Worm (Caenorhabditis elegans) whole organism, L1 larva: Measurements from ENCODE around the gene R07E3.4.

Experiments
- C04F5.9 ChIP-seq: sonication (generic microtip); optimal IDR thresholded peaks from 2 replicates; lab custom pipeline; 2016; ENCODE audit warnings: missing genetic modification characterization, missing compliant biosample characterization
- ama-1 ChIP-seq: fragments of 150-350 bp; optimal IDR thresholded peaks from 2 replicates; lab custom pipeline; 2014
- blmp-1 ChIP-seq: fragments of 150-350 bp; optimal IDR thresholded peaks from 2 replicates; lab custom pipeline; 2014; ENCODE audit warnings: missing biosample characterization, missing genetic modification characterization
- ceh-63 ChIP-seq: fragments of 200-800 bp; sonication (Bioruptor generic); optimal IDR thresholded peaks from 2 replicates; lab custom pipeline; 2018; ENCODE audit warnings: mild to moderate bottlenecking, missing genetic modification characterization, missing compliant biosample characterization
- ceh-8 ChIP-seq: fragments of 200-800 bp; sonication (Bioruptor generic); optimal IDR thresholded peaks from 2 replicates; lab custom pipeline; 2018; ENCODE audit warnings: mild to moderate bottlenecking, missing genetic modification characterization, moderate library complexity, missing compliant biosample characterization
- ceh-88 ChIP-seq: fragments of 200-800 bp; sonication (Bioruptor generic); IDR thresholded peaks from 2 replicates; pipeline ENCODE4 v1.3.6; 2022; ENCODE audit warnings: missing genetic modification characterization, missing compliant biosample characterization
- ces-1 ChIP-seq: fragments of 150-350 bp; optimal IDR thresholded peaks from 2 replicates; lab custom pipeline; 2014; ENCODE audit warnings: missing biosample characterization, missing genetic modification reagents, missing genetic modification characterization
- efl-1 ChIP-seq, 4 experiments: fragments of 150-350 bp; optimal IDR thresholded peaks in 3 of 4; peaks in 1 of 4; 1 replicate in 1 of 4; 2 replicates in 3 of 4; lab custom pipeline; 2014; ENCODE audit warnings: missing biosample characterization in 2 of 4, missing genetic modification characterization in 2 of 4, missing genetic modification reagents in 2 of 4
- egl-13 ChIP-seq: sonication (generic microtip); optimal IDR thresholded peaks from 2 replicates; lab custom pipeline; 2016; ENCODE audit warnings: missing genotype, missing genetic modification reagents, missing genetic modification characterization, missing compliant biosample characterization
- elt-2 ChIP-seq: sonication (generic microtip); optimal IDR thresholded peaks from 2 replicates; lab custom pipeline; 2016; ENCODE audit warnings: missing genetic modification characterization, mild to moderate bottlenecking, inconsistent platforms, missing compliant biosample characterization, missing genetic modification reagents
- elt-3 ChIP-seq, 6 experiments: fragments of 150-350 bp in 1 of 6; sonication (generic microtip); optimal IDR thresholded peaks; 2 replicates each; lab custom pipeline; 2017 to 2018; ENCODE audit warnings: missing biosample characterization in 6 of 6, missing genetic modification characterization in 6 of 6, inconsistent platforms in 1 of 6
- fkh-8 ChIP-seq: sonication (generic microtip); optimal IDR thresholded peaks from 2 replicates; lab custom pipeline; 2016; ENCODE audit warnings: mild to moderate bottlenecking, missing genetic modification characterization, missing compliant biosample characterization
- hlh-17 ChIP-seq: fragments of 200-800 bp; sonication (Bioruptor generic); optimal IDR thresholded peaks from 2 replicates; lab custom pipeline; 2018; ENCODE audit warnings: missing genetic modification characterization, mild to moderate bottlenecking, missing compliant biosample characterization, moderate library complexity, borderline replicate concordance
- hpl-2 ChIP-seq: fragments of 150-350 bp; optimal IDR thresholded peaks from 2 replicates; lab custom pipeline; 2014; ENCODE audit warnings: missing biosample characterization, missing genetic modification reagents, missing genetic modification characterization
- irx-1 ChIP-seq: sonication (generic microtip); optimal IDR thresholded peaks from 2 replicates; lab custom pipeline; 2016; ENCODE audit warnings: missing genetic modification characterization, missing compliant biosample characterization
- lin-14 ChIP-seq: fragments of 200-800 bp; sonication (Bioruptor generic); optimal IDR thresholded peaks from 2 replicates; lab custom pipeline; 2018; ENCODE audit warnings: mild to moderate bottlenecking, missing genetic modification characterization, moderate library complexity, missing compliant biosample characterization
- lin-15B ChIP-seq: fragments of 150-350 bp; sonication (generic microtip); optimal IDR thresholded peaks from 3 replicates; lab custom pipeline; 2014; ENCODE audit warnings: missing biosample characterization, missing genetic modification characterization
- mab-9 ChIP-seq: fragments of 200-800 bp; sonication (Bioruptor generic); IDR thresholded peaks from 2 replicates; pipeline ENCODE4 v1.3.6; 2022; ENCODE audit warnings: missing genetic modification reagents, missing genetic modification characterization, missing compliant biosample characterization
- mef-2 ChIP-seq: fragments of 150-350 bp; optimal IDR thresholded peaks from 2 replicates; lab custom pipeline; 2014; ENCODE audit warnings: missing biosample characterization, missing genetic modification characterization
- nhr-19 ChIP-seq: fragments of 200-800 bp; sonication (Bioruptor generic); conservative IDR thresholded peaks from 2 replicates; pipeline ENCODE4 v1.3.6; 2022; ENCODE audit warnings: missing genetic modification characterization, missing compliant biosample characterization
- nhr-20 ChIP-seq: sonication (generic microtip); optimal IDR thresholded peaks from 2 replicates; lab custom pipeline; 2016; ENCODE audit warnings: mild to moderate bottlenecking, missing genetic modification characterization, missing compliant biosample characterization
- nhr-28 ChIP-seq: fragments of 150-350 bp; optimal IDR thresholded peaks from 2 replicates; lab custom pipeline; 2014; ENCODE audit warnings: missing biosample characterization, missing genetic modification characterization
- nhr-71 ChIP-seq: sonication (generic microtip); optimal IDR thresholded peaks from 2 replicates; lab custom pipeline; 2016; ENCODE audit warnings: mild to moderate bottlenecking, missing genetic modification characterization, moderate library complexity, missing compliant biosample characterization
- nhr-84 ChIP-seq: sonication (generic microtip); optimal IDR thresholded peaks from 2 replicates; lab custom pipeline; 2017; ENCODE audit warnings: missing biosample characterization, missing genetic modification characterization
- nhr-85 ChIP-seq: sonication (generic microtip); peaks from one replicate; lab custom pipeline; 2016; ENCODE audit warnings: missing genetic modification characterization, inconsistent platforms, missing compliant biosample characterization
- pqm-1 ChIP-seq: sonication (generic microtip); optimal IDR thresholded peaks from 3 replicates; lab custom pipeline; 2017; ENCODE audit warnings: missing biosample characterization, missing genetic modification characterization
- snu-23 ChIP-seq: sonication (generic microtip); optimal IDR thresholded peaks from 2 replicates; lab custom pipeline; 2016; ENCODE audit warnings: missing genetic modification characterization, missing compliant biosample characterization
- unc-98 ChIP-seq: fragments of 200-800 bp; sonication (Bioruptor generic); IDR thresholded peaks from 2 replicates; pipeline ENCODE4 v1.3.6; 2022; ENCODE audit warnings: missing genetic modification characterization, missing compliant biosample characterization

R07E3.4 gene

ce11 chrX:10327323-10328022 lies 5.7 kb downstream of the R07E3.4 start, which contains the start of gene acl-5:
Gene acl-5 (minus strand): TSS chrX:10327456.
- peak; percentile 84 for TF ChIP-seq blmp-1
- TF ChIP-seq C04F5.9 (tag; lab: Kevin White, UChicago): no peak
- peak; percentile 10 for TF ChIP-seq nhr-20 (tag; lab: Kevin White, UChicago)
- no peak for TF ChIP-seq ama-1 (lab: Kevin White, UChicago)
- peak; percentile 59 for TF ChIP-seq nhr-85
- TF ChIP-seq ceh-63 (GFP tag; lab: Kevin White, UChicago): no peak
- no peak for TF ChIP-seq egl-13 (tag; lab: Kevin White, UChicago)
- peak; percentile 9 for TF ChIP-seq snu-23 (GFP tag; lab: Kevin White, UChicago)
- TF ChIP-seq nhr-28 (tag; lab: Kevin White, UChicago): no peak
- no peak for TF ChIP-seq unc-98 (GFP tag; lab: Robert Waterston, UW)
- 0 out of 2 replicates have a peak, but pooled peaks have one; percentile 15 for TF ChIP-seq nhr-19 (GFP tag; lab: Robert Waterston, UW)
- no peak for TF ChIP-seq mef-2 (tag; lab: Kevin White, UChicago)
- no peak for TF ChIP-seq lin-15B (tag; lab: Kevin White, UChicago)
- no peak for TF ChIP-seq nhr-84 (tag; lab: Kevin White, UChicago)
- no peak for TF ChIP-seq efl-1 (optimal IDR thresholded peaks at IDR 0.05; lab: Kevin White, UChicago)
- TF ChIP-seq efl-1 (GFP tag; optimal IDR thresholded peaks at IDR 0.05 in 1 of 2; lab: Kevin White, UChicago): peak in 1 of 2 experiments; percentile 70
- peak in 2 of 6 experiments; percentile 1 to 76 for TF ChIP-seq elt-3 (tag; optimal IDR thresholded peaks at IDR 0.05; lab: Kevin White, UChicago)
- TF ChIP-seq hlh-17 (GFP tag; lab: Kevin White, UChicago): no peak
- TF ChIP-seq elt-2 (tag; lab: Kevin White, UChicago): peak; percentile 33
- TF ChIP-seq nhr-71 (tag; lab: Kevin White, UChicago): peak; percentile 17

DNA sequence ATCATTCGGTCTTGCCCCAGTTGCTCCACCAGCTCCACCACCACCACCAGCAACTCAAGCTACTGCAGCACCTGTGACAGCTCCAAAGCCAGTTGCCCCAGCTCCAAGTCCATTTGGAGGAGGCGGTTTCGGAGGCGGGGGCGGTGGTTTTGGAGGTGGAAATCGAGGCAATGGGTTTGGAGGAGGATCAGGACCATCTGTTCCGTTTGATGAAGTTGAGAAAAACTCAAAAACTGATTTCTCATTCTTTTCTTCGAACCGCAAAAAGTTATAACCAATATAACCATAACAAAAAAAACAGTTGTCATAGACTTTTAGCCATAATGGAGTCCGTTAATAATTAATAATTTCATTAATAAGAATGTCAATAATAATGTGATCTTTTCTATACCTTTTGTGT lies 11.8 kb downstream of the R07E3.4 start:
- no peak for TF ChIP-seq hpl-2 (GFP tag; lab: Kevin White, UChicago)
- no peak for TF ChIP-seq lin-14
- no peak for TF ChIP-seq efl-1 (optimal IDR thresholded peaks at IDR 0.05; lab: Kevin White, UChicago)
- no peak for TF ChIP-seq efl-1 (GFP tag; optimal IDR thresholded peaks at IDR 0.05 in 1 of 2; lab: Kevin White, UChicago)
- TF ChIP-seq mab-9 (GFP tag; lab: Robert Waterston, UW): no peak
- no peak for TF ChIP-seq ceh-88 (GFP tag; lab: Robert Waterston, UW)
- no peak for TF ChIP-seq ama-1 (lab: Kevin White, UChicago)

ce11 chrX:10319653-10320052 lies 13.5 kb downstream of the R07E3.4 start:
- TF ChIP-seq snu-23 (GFP tag; lab: Kevin White, UChicago): no peak
- no peak for TF ChIP-seq pqm-1 (tag; lab: Kevin White, UChicago)
- TF ChIP-seq blmp-1: peak; percentile 66
- no peak for TF ChIP-seq ceh-8 (GFP tag; lab: Kevin White, UChicago)

DNA sequence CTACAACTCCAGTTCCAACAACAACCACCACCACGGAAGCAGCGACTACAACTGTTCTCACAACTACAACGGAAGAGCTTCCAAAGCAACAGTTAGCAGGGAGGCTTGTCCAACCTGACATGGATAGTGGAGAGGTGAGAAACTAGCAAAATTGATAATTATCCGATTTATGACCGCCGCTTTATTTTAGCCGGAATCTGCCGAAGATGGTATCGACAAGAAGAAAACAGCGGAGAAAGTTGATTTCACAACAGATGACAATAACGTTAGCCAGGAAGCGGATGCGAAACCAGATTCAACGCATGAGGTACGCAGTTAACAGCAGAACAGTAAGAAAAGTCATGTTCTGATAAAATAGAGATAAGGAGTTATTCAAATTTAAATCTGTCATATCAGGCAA lies 14.7 kb downstream of the R07E3.4 start:
- TF ChIP-seq irx-1 (tag; lab: Kevin White, UChicago) (no peak), blmp-1 (peak; percentile 76)

DNA sequence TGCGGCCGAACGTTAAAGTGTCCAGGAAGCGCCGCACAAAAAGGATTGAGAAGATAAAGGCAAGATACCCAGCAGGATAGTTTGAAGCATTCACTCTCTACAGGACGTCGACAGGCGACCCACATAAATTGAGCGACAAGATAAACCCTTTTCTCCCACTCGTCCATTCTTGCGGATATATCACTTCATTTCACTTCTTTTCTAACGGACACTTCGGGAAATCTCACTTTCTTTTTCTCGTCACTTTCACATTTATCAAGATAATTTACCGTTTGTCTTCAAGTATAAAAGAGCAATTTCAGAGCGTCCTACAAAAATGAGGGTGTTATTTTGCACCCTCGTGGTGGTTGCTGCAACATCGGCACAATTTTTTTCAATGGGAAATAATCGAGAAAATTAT lies 15.6 kb downstream of the R07E3.4 start, which contains the start of gene R07E3.6:
Gene R07E3.6 (plus strand): TSS at position 158 of the 400 bp plus-strand sequence.
- TF ChIP-seq blmp-1 (peak; percentile 100), nhr-71 (tag; lab: Kevin White, UChicago) (no peak)
- TF ChIP-seq, all 84 proteins: peak for 1

DNA sequence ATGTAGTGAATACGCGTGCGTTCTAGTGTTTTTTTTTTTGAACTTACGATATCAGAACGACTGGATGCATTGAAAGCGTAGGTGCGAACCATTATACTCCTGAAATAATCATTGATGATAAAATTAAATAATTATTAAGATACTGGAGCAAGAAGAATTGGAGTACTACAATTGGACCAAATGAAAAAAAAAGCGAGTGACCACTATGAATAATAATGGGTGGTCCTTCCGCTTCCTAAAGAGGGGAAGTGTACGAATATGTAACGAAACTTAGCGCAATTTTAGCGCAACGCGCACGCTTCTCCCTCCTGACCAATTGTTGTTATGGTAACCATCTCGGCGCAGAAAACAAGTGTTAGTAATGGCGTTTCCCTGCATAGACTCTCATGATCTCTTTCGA lies 17.2 kb downstream of the R07E3.4 start, which contains the start of gene F41E7.9:
Gene F41E7.9 (minus strand): TSS at position 101 of the 400 bp plus-strand sequence.
- TF ChIP-seq fkh-8 (tag; lab: Kevin White, UChicago) (peak; percentile 49), ces-1 (GFP tag; lab: Kevin White, UChicago) (no peak)
- TF ChIP-seq, all 84 proteins: peak for 1
